Fruit fly (Drosophila melanogaster) whole organism, embryonic: ENCODE data around the gene CG43093.

ENCODE experiments used
- CG8290 ChIP-seq, 3 experiments: fragments of 200-800 bp; sonication (Bioruptor generic); optimal IDR thresholded peaks; 2 replicates each; lab custom pipeline; 2016 to 2019; ENCODE audit warnings: missing biosample characterization in 3 of 3, missing genetic modification characterization in 3 of 3, mild to moderate bottlenecking in 2 of 3, moderate library complexity in 1 of 3
- Gsc ChIP-seq: fragments of 200-800 bp; sonication (Bioruptor generic); IDR thresholded peaks from 2 replicates; pipeline ENCODE4 v1.3.6; 2022; ENCODE audit warnings: missing biosample characterization, missing genetic modification characterization
- Rfx ChIP-seq: fragments of 200-800 bp; sonication (Bioruptor generic); IDR thresholded peaks from 2 replicates; pipeline ENCODE4 v1.3.6; 2022; ENCODE audit warnings: missing biosample characterization, missing genetic modification characterization
- sqz ChIP-seq: fragments of 200-800 bp; sonication (Bioruptor generic); optimal IDR thresholded peaks from 3 replicates; lab custom pipeline; 2018; ENCODE audit warnings: missing biosample characterization, mild to moderate bottlenecking, missing genetic modification characterization

DNA sequence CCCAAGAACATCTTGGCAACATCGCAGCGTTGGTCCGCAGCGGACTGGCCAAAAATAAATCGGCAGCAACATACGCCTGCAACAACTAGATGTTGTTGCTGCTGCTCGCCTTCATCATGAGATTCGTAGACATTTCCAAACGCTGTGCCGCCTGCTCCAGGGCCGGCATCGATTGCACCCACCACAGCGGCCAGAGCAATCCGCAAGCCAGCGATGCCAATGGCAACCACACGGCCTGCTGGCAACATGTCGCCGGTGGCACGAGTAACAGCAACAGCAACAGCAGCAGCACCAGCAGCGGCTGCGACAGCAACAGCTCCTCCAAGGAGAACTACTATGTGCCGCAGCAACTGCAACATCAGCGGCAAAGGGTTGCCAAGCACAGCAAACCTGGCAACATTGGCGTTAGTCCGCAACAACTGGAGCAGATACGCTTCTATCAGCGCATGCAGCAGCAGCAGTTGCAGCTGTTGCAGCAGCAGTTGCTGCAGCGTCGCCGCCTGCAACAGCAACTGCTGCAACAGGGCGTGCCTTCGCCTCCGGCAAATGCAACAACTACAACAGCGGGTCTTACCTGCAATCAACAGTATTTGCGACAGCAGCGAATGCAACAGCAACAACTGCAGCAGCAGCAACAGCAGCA is 14.7 kb upstream of the CG43093 start:
- TF ChIP-seq Rfx (GFP tag; lab: Robert Waterston, UW): no peak
- no peak for TF ChIP-seq Gsc (GFP tag; lab: Robert Waterston, UW)
- TF ChIP-seq sqz: no peak
- TF ChIP-seq CG8290 (GFP tag; optimal IDR thresholded peaks at IDR 0.05; lab: Kevin White, UChicago): no peak
- no peak for TF ChIP-seq CG8290 (tag; optimal IDR thresholded peaks at IDR 0.05; lab: Kevin White, UChicago)
